Worm (Caenorhabditis elegans) whole organism, L4/young adult: ENCODE data around the gene sre-44.

ENCODE experiments used
- W03F9.2 ChIP-seq: fragments of 150-350 bp; optimal IDR thresholded peaks from 2 replicates; lab custom pipeline; 2014; ENCODE audit warnings: missing biosample characterization, missing genetic modification characterization
- him-1 ChIP-seq: sonication (generic microtip); optimal IDR thresholded peaks from 2 replicates; lab custom pipeline; 2016; ENCODE audit warnings: missing genotype, missing genetic modification reagents, missing genetic modification characterization, missing compliant biosample characterization

DNA sequence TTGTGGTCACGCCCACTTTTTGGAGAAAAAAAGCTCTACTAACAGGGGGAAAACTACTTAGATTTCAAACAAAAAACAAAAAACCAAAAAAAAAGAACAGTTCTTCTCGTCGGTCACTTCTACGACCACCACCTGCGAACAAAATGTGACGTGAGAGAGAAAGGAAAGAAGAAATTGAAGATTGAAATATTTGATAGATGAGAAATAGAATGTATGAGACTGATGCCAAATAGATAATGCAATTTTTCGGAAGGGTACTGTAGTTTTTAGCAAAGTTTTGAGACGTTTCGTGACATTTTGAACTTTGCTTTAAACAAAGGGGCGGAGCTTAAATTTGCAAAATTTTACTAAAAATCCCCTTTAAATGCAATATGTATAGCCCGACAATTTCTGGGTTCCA lies 5.6 kb downstream of the sre-44 start:
- TF ChIP-seq him-1 (tag; lab: Kevin White, UChicago) (no peak), W03F9.2 (tag; lab: Kevin White, UChicago) (no peak)
